Worm (Caenorhabditis elegans): ENCODE measurements around the gene C01G10.1.

The C01G10.1 gene

ce11 chrV:15082291-15082690, 17.3 kb upstream of the C01G10.1 start, which contains the start of the genes C01G10.10 and C01G10.9 (continued):
- TF ChIP-seq nhr-6 (tag; optimal IDR thresholded peaks at IDR 0.05) (peak; percentile 69), egl-27 (tag; optimal IDR thresholded peaks at IDR 0.05) (no peak), lin-39 (tag; optimal IDR thresholded peaks at IDR 0.05) (no peak), nhr-41 (GFP tag; IDR thresholded peaks at IDR 0.05) (no peak), duxl-1 (tag; optimal IDR thresholded peaks at IDR 0.05; ENCODE audit: poor library complexity) (peak; percentile 71), lin-13 (GFP tag; optimal IDR thresholded peaks at IDR 0.05) (peak; percentile 49), Y105C5A.15 (GFP tag; IDR thresholded peaks at IDR 0.05) (no peak), nhr-10 (tag; optimal IDR thresholded peaks at IDR 0.05) (no peak), zip-2 (tag; optimal IDR thresholded peaks at IDR 0.05) (no peak), ZK337.2 (GFP tag; IDR thresholded peaks at IDR 0.05) (0 out of 2 replicates have a peak, but pooled peaks have one; percentile 69), spr-1 (tag; optimal IDR thresholded peaks at IDR 0.05) (peak; percentile 31), ceh-28 (tag; optimal IDR thresholded peaks at IDR 0.05) (no peak), nhr-111 (GFP tag; optimal IDR thresholded peaks at IDR 0.05) (no peak), T20F7.1 (GFP tag; optimal IDR thresholded peaks at IDR 0.05) (peak; percentile 33), dmd-9 (GFP tag; IDR thresholded peaks at IDR 0.05) (peak; percentile 58; the same call in 1 of the 2 replicates), saeg-2 (GFP tag; IDR thresholded peaks at IDR 0.05) (no peak), lin-15B (tag; optimal IDR thresholded peaks at IDR 0.05) (no peak), hlh-30 (tag; optimal IDR thresholded peaks at IDR 0.05; ENCODE audit: insufficient read depth) (peak; percentile 3)

- peak; percentile 35 for TF ChIP-seq lin-13 (GFP tag; optimal IDR thresholded peaks at IDR 0.05)
- no peak for TF ChIP-seq tra-1 (GFP tag; IDR thresholded peaks at IDR 0.05)
- no peak for TF ChIP-seq mdl-1 (tag; optimal IDR thresholded peaks at IDR 0.05)
- no peak for TF ChIP-seq mxl-3 (GFP tag; optimal IDR thresholded peaks at IDR 0.05)
- peak; percentile 10 for TF ChIP-seq dve-1 (tag; optimal IDR thresholded peaks at IDR 0.05; ENCODE audit: insufficient read depth)
- no peak for TF ChIP-seq daf-16 (GFP tag; optimal IDR thresholded peaks at IDR 0.05)
- TF ChIP-seq daf-16 (tag; optimal IDR thresholded peaks at IDR 0.05): peak; percentile 25
- no peak for TF ChIP-seq nhr-28 (tag; optimal IDR thresholded peaks at IDR 0.05)
- TF ChIP-seq pha-4 (GFP tag; IDR thresholded peaks at IDR 0.05): peak; percentile 47; the same call in 1 of the 2 replicates
- TF ChIP-seq pha-4 (tag; optimal IDR thresholded peaks at IDR 0.05): no peak
- TF ChIP-seq lin-38 (GFP tag; IDR thresholded peaks at IDR 0.05): peak; percentile 66
- TF ChIP-seq hlh-11 (tag; optimal IDR thresholded peaks at IDR 0.05): no peak
- no peak for TF ChIP-seq Y105C5A.15 (GFP tag; IDR thresholded peaks at IDR 0.05)
- peak; percentile 70 for TF ChIP-seq ama-1 (optimal IDR thresholded peaks at IDR 0.05)
- TF ChIP-seq daf-8 (GFP tag; IDR thresholded peaks at IDR 0.05): no peak
- no peak for TF ChIP-seq ceh-62 (tag; optimal IDR thresholded peaks at IDR 0.05)
- TF ChIP-seq ZK337.2 (GFP tag; IDR thresholded peaks at IDR 0.05): no peak
- TF ChIP-seq egl-43 (GFP tag; IDR thresholded peaks at IDR 0.05): peak; percentile 47; the same call in 1 of the 2 replicates
- TF ChIP-seq ces-1 (GFP tag; optimal IDR thresholded peaks at IDR 0.05): no peak
- peak; percentile 18 for TF ChIP-seq aha-1 (tag)
- 0 out of 2 replicates have a peak, but pooled peaks have one; percentile 21 for TF ChIP-seq Y75B8A.6 (GFP tag; IDR thresholded peaks at IDR 0.05)
- TF ChIP-seq F49E8.2 (tag; optimal IDR thresholded peaks at IDR 0.05; ENCODE audit: borderline replicate concordance): peak; percentile 32
- TF ChIP-seq Y48G9A.11 (GFP tag; IDR thresholded peaks at IDR 0.05): peak; percentile 58; the same call in 1 of the 2 replicates
- TF ChIP-seq ztf-7 (tag; optimal IDR thresholded peaks at IDR 0.05): no peak
- TF ChIP-seq madf-9 (GFP tag; conservative IDR thresholded peaks at IDR 0.05): no peak
- TF ChIP-seq nhr-48 (tag; optimal IDR thresholded peaks at IDR 0.05): no peak
- 0 out of 2 replicates have a peak, but pooled peaks have one; percentile 30 for TF ChIP-seq arid-1 (GFP tag; conservative IDR thresholded peaks at IDR 0.05)
- TF ChIP-seq T26A8.4 (GFP tag; IDR thresholded peaks at IDR 0.05): peak; percentile 14; the same call in 1 of the 2 replicates
- TF ChIP-seq lin-15B (tag; optimal IDR thresholded peaks at IDR 0.05): no peak
- TF ChIP-seq nhr-6 (tag; optimal IDR thresholded peaks at IDR 0.05): peak; percentile 48
- peak; percentile 44 for TF ChIP-seq duxl-1 (tag; optimal IDR thresholded peaks at IDR 0.05; ENCODE audit: poor library complexity)
Observed at ce11 chrV:15083659-15084058, 15.9 kb upstream of the C01G10.1 start.
